Fruit fly (Drosophila melanogaster) whole organism, wandering third instar larva: ENCODE results near the gene unc80.

Source experiments
- Abd-B ChIP-seq: fragments of >200 bp; optimal IDR thresholded peaks from 2 replicates; lab custom pipeline; 2017; ENCODE audit warnings: missing biosample characterization, missing genetic modification characterization
- N ChIP-seq: fragments of >200 bp; optimal IDR thresholded peaks from 2 replicates; lab custom pipeline; 2018; ENCODE audit warnings: missing biosample characterization, missing external identifiers, missing genetic modification characterization
- OdsH ChIP-seq: fragments of 200-800 bp; sonication (Bioruptor generic); optimal IDR thresholded peaks from 2 replicates; lab custom pipeline; 2016; ENCODE audit warnings: missing biosample characterization, mild to moderate bottlenecking, missing genetic modification characterization
- br ChIP-seq: fragments of 200-800 bp; sonication (Bioruptor generic); optimal IDR thresholded peaks from 2 replicates; lab custom pipeline; 2016; ENCODE audit warnings: missing biosample characterization, missing genetic modification characterization
- ey ChIP-seq: fragments of 200-800 bp; sonication (Bioruptor generic); optimal IDR thresholded peaks from 2 replicates; lab custom pipeline; 2016; ENCODE audit warnings: missing biosample characterization, missing genetic modification characterization
- fru ChIP-seq: fragments of 200-800 bp; sonication (Bioruptor generic); optimal IDR thresholded peaks from 3 replicates; lab custom pipeline; 2016; ENCODE audit warnings: missing biosample characterization, mild to moderate bottlenecking, missing genetic modification characterization
- lola ChIP-seq: fragments of >200 bp; optimal IDR thresholded peaks from 2 replicates; lab custom pipeline; 2017; ENCODE audit warnings: missing biosample characterization, missing genetic modification characterization
- pan ChIP-seq: fragments of >200 bp; optimal IDR thresholded peaks from 2 replicates; lab custom pipeline; 2017
- sage ChIP-seq: fragments of 200-800 bp; sonication (Bioruptor generic); optimal IDR thresholded peaks from 2 replicates; lab custom pipeline; 2016; ENCODE audit warnings: missing biosample characterization, mild to moderate bottlenecking, missing genetic modification characterization
- woc ChIP-seq: sonication (Bioruptor generic); optimal IDR thresholded peaks from 2 replicates; lab custom pipeline; 2016; ENCODE audit warnings: missing biosample characterization, mild to moderate bottlenecking, missing genetic modification characterization

DNA sequence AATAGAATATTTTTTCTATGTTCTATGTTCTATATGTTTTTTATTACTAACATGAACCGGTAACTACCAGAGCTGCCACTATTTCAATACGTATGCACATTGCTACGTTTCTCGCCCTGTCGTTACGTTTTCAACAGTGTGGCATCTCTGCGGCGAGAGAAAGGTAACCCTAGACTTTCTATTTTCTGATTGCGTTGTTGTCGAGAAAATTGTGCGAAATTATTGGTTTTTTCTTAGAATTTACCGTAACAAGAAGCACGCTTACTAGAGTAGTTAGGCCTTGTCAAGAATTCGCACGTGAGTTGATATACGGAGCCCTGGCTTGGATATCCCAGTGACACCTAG, 38.0 kb downstream of the unc80 start, which contains the start of gene btz:
- TF ChIP-seq sage (no peak), woc (GFP tag; lab: Kevin White, UChicago) (no peak), pan (lab: Kevin White, UChicago) (no peak), br (GFP tag; lab: Kevin White, UChicago) (no peak), fru (GFP tag; lab: Kevin White, UChicago) (no peak), ey (GFP tag; lab: Kevin White, UChicago) (no peak), lola (no peak), OdsH (GFP tag; lab: Kevin White, UChicago) (no peak), N (GFP tag; lab: Kevin White, UChicago) (no peak), Abd-B (no peak)
